Fruit fly (Drosophila melanogaster) whole organism, embryonic: ENCODE measurements around the gene CG34331.

ENCODE experiments used
- BEAF-32 ChIP-seq: fragments of 200-800 bp; sonication (Bioruptor generic); optimal IDR thresholded peaks from 3 replicates; lab custom pipeline; 2017; ENCODE audit warnings: missing biosample characterization, missing genetic modification characterization, mild to moderate bottlenecking, moderate library complexity, missing genetic modification reagents
- Bgb ChIP-seq: fragments of 200-800 bp; sonication (Bioruptor generic); IDR thresholded peaks from 2 replicates; pipeline ENCODE4 v1.3.6; 2022; ENCODE audit warnings: missing biosample characterization, missing genetic modification characterization; ENCODE audit not compliant: partially characterized antibody
- CG10654 ChIP-seq: fragments of 200-800 bp; sonication (Bioruptor generic); optimal IDR thresholded peaks from 2 replicates; lab custom pipeline; 2016; ENCODE audit warnings: missing biosample characterization, missing genetic modification characterization
- CG11723 ChIP-seq: fragments of 200-800 bp; sonication (Bioruptor generic); optimal IDR thresholded peaks from 2 replicates; lab custom pipeline; 2017; ENCODE audit warnings: missing biosample characterization, mild to moderate bottlenecking, missing genetic modification characterization
- CG12219 ChIP-seq: fragments of 200-800 bp; sonication (Bioruptor generic); optimal IDR thresholded peaks from 3 replicates; lab custom pipeline; 2018; ENCODE audit warnings: missing biosample characterization, mild to moderate bottlenecking, missing genetic modification characterization
- CG13287 ChIP-seq: fragments of 200-800 bp; sonication (Bioruptor generic); IDR thresholded peaks from 2 replicates; pipeline ENCODE4 v1.3.6; 2022; ENCODE audit warnings: missing biosample characterization, missing genetic modification characterization; ENCODE audit not compliant: partially characterized antibody
- CG14860 ChIP-seq: fragments of 200-800 bp; sonication (Bioruptor generic); IDR thresholded peaks from 3 replicates; pipeline ENCODE4 v1.3.6; 2022; ENCODE audit warnings: missing biosample characterization, missing genetic modification characterization; ENCODE audit not compliant: partially characterized antibody
- CG15514 ChIP-seq: fragments of 200-800 bp; sonication (Bioruptor generic); optimal IDR thresholded peaks from 3 replicates; lab custom pipeline; 2017; ENCODE audit warnings: missing biosample characterization, missing genetic modification characterization, mild to moderate bottlenecking, moderate library complexity, missing genetic modification reagents
- CG15601 ChIP-seq: fragments of 200-800 bp; sonication (Bioruptor generic); optimal IDR thresholded peaks from 3 replicates; lab custom pipeline; 2019; ENCODE audit warnings: missing biosample characterization, mild to moderate bottlenecking, missing genetic modification characterization, moderate library complexity
- CG17361 ChIP-seq: fragments of 200-800 bp; sonication (Bioruptor generic); IDR thresholded peaks from 3 replicates; pipeline ENCODE4 v1.3.6; 2022; ENCODE audit warnings: missing biosample characterization, missing genetic modification characterization
- CG1792 ChIP-seq: fragments of 200-800 bp; sonication (Bioruptor generic); optimal IDR thresholded peaks from 2 replicates; lab custom pipeline; 2016; ENCODE audit warnings: missing biosample characterization, missing genetic modification characterization
- CG18476 ChIP-seq: fragments of 200-800 bp; sonication (Bioruptor generic); optimal IDR thresholded peaks from 2 replicates; lab custom pipeline; 2016; ENCODE audit warnings: missing biosample characterization, mild to moderate bottlenecking, missing genetic modification characterization
- CG18619 ChIP-seq: fragments of 200-800 bp; sonication (Bioruptor generic); optimal IDR thresholded peaks from 3 replicates; lab custom pipeline; 2017; ENCODE audit warnings: missing biosample characterization, mild to moderate bottlenecking, missing genetic modification characterization
- CG34224 ChIP-seq: fragments of 200-800 bp; sonication (Bioruptor generic); IDR thresholded peaks from 3 replicates; pipeline ENCODE4 v1.3.6; 2022; ENCODE audit warnings: missing biosample characterization, missing genetic modification characterization; ENCODE audit not compliant: partially characterized antibody
- CG3847 ChIP-seq: fragments of 200-800 bp; sonication (Bioruptor generic); IDR thresholded peaks from 2 replicates; pipeline ENCODE4 v1.3.6; 2022; ENCODE audit warnings: missing biosample characterization, missing genetic modification characterization
- CG6175 ChIP-seq: fragments of 200-800 bp; sonication (Bioruptor generic); IDR thresholded peaks from 3 replicates; pipeline ENCODE4 v1.3.6; 2022; ENCODE audit warnings: missing biosample characterization, missing genetic modification characterization
- CG6791 ChIP-seq: fragments of 200-800 bp; sonication (Bioruptor generic); IDR thresholded peaks from 3 replicates; pipeline ENCODE4 v1.3.6; 2022; ENCODE audit warnings: missing biosample characterization, missing genetic modification characterization; ENCODE audit not compliant: partially characterized antibody
- CG7963 ChIP-seq: fragments of 200-800 bp; sonication (Bioruptor generic); IDR thresholded peaks from 3 replicates; pipeline ENCODE4 v1.3.6; 2022; ENCODE audit warnings: missing biosample characterization, missing genetic modification characterization; ENCODE audit not compliant: partially characterized antibody
- CG9932 ChIP-seq: fragments of 200-800 bp; sonication (Bioruptor generic); IDR thresholded peaks from 2 replicates; pipeline ENCODE4 v1.3.6; 2022; ENCODE audit warnings: missing biosample characterization, missing genetic modification characterization
- CoRest ChIP-seq: fragments of 200-800 bp; sonication (Bioruptor generic); optimal IDR thresholded peaks from 3 replicates; lab custom pipeline; 2018; ENCODE audit warnings: missing biosample characterization, mild to moderate bottlenecking, missing genetic modification characterization, moderate library complexity
- Dll ChIP-seq: fragments of 200-800 bp; sonication (Bioruptor generic); IDR thresholded peaks from 4 replicates; pipeline ENCODE4 v1.3.6; 2022; ENCODE audit warnings: missing biosample characterization, missing genetic modification characterization; ENCODE audit not compliant: partially characterized antibody
- Dp ChIP-seq: fragments of 200-800 bp; sonication (Bioruptor generic); optimal IDR thresholded peaks from 2 replicates; lab custom pipeline; 2018; ENCODE audit warnings: missing biosample characterization, mild to moderate bottlenecking, missing genetic modification characterization, moderate library complexity
- Dref ChIP-seq: fragments of 200-800 bp; sonication (Bioruptor generic); IDR thresholded peaks from 2 replicates; pipeline ENCODE4 v1.3.6; 2022; ENCODE audit warnings: missing biosample characterization, missing genetic modification characterization
- E2f2 ChIP-seq: fragments of 200-800 bp; sonication (Bioruptor generic); IDR thresholded peaks from 2 replicates; pipeline ENCODE4 v1.3.6; 2022; ENCODE audit warnings: missing biosample characterization, missing genetic modification characterization
- HHEX ChIP-seq: fragments of 200-800 bp; sonication (Bioruptor generic); optimal IDR thresholded peaks from 3 replicates; lab custom pipeline; 2017; ENCODE audit warnings: missing biosample characterization, mild to moderate bottlenecking, missing genetic modification characterization, missing genetic modification reagents
- MBD-R2 ChIP-seq: fragments of 200-800 bp; sonication (Bioruptor generic); IDR thresholded peaks from 2 replicates; pipeline ENCODE4 v1.3.6; 2022; ENCODE audit warnings: missing biosample characterization, missing genetic modification characterization
- Med ChIP-seq: fragments of 200-800 bp; sonication (Bioruptor generic); peaks from one replicate; lab custom pipeline; 2016; ENCODE audit warnings: missing biosample characterization, missing genetic modification characterization, mild to moderate bottlenecking, inconsistent platforms, moderate library complexity
- Opbp ChIP-seq: fragments of 200-800 bp; sonication (Bioruptor generic); IDR thresholded peaks from 3 replicates; pipeline ENCODE4 v1.3.6; 2022; ENCODE audit warnings: missing biosample characterization, missing genetic modification characterization; ENCODE audit not compliant: partially characterized antibody
- Pdp1 ChIP-seq, 2 experiments: fragments of 200-800 bp; sonication (Bioruptor generic); optimal IDR thresholded peaks; 3 replicates each; lab custom pipeline; 2016; ENCODE audit warnings: missing biosample characterization in 2 of 2, missing genetic modification characterization in 2 of 2, mild to moderate bottlenecking in 1 of 2, moderate library complexity in 1 of 2
- YL-1 ChIP-seq: fragments of 200-800 bp; sonication (Bioruptor generic); optimal IDR thresholded peaks from 3 replicates; lab custom pipeline; 2017; ENCODE audit warnings: missing biosample characterization, mild to moderate bottlenecking, missing genetic modification characterization
- amos ChIP-seq: fragments of 200-800 bp; sonication (Bioruptor generic); IDR thresholded peaks from 2 replicates; pipeline ENCODE4 v1.3.6; 2022; ENCODE audit warnings: missing biosample characterization, missing genetic modification characterization; ENCODE audit not compliant: partially characterized antibody
- br ChIP-seq: fragments of >200 bp; optimal IDR thresholded peaks from 2 replicates; lab custom pipeline; 2017
- bsh ChIP-seq, 2 experiments: fragments of 200-800 bp; sonication (Bioruptor generic); optimal IDR thresholded peaks; 2 replicates each; lab custom pipeline; 2017 to 2018; ENCODE audit warnings: mild to moderate bottlenecking in 2 of 2, missing biosample characterization in 2 of 2, missing genetic modification characterization in 2 of 2, moderate library complexity in 1 of 2
- chinmo ChIP-seq: fragments of 200-800 bp; sonication (Bioruptor generic); IDR thresholded peaks from 4 replicates; pipeline ENCODE4 v1.3.6; 2022; ENCODE audit warnings: missing biosample characterization, missing genetic modification characterization; ENCODE audit not compliant: partially characterized antibody
- h ChIP-seq: fragments of >200 bp; optimal IDR thresholded peaks from 2 replicates; lab custom pipeline; 2017
- hb ChIP-seq: fragments of 200-800 bp; sonication (Bioruptor generic); IDR thresholded peaks from 3 replicates; pipeline ENCODE4 v1.3.6; 2022; ENCODE audit warnings: missing biosample characterization, missing genetic modification characterization; ENCODE audit not compliant: partially characterized antibody
- luna ChIP-seq: fragments of 200-800 bp; sonication (Bioruptor generic); optimal IDR thresholded peaks from 2 replicates; lab custom pipeline; 2016; ENCODE audit warnings: missing biosample characterization, missing genetic modification characterization
- nerfin-1 ChIP-seq: fragments of 200-800 bp; sonication (Bioruptor generic); optimal IDR thresholded peaks from 3 replicates; lab custom pipeline; 2019; ENCODE audit warnings: missing biosample characterization, mild to moderate bottlenecking, missing genetic modification characterization, moderate library complexity
- nmo ChIP-seq: fragments of 200-800 bp; sonication (Bioruptor generic); optimal IDR thresholded peaks from 2 replicates; lab custom pipeline; 2018; ENCODE audit warnings: missing biosample characterization, mild to moderate bottlenecking, missing genetic modification characterization, moderate library complexity
- nom ChIP-seq: fragments of 200-800 bp; sonication (Bioruptor generic); optimal IDR thresholded peaks from 2 replicates; lab custom pipeline; 2017; ENCODE audit warnings: missing biosample characterization, missing genetic modification characterization, mild to moderate bottlenecking, moderate library complexity, missing genetic modification reagents
- pzg ChIP-seq: fragments of 200-800 bp; sonication (Bioruptor generic); optimal IDR thresholded peaks from 3 replicates; lab custom pipeline; 2018; ENCODE audit warnings: missing biosample characterization, mild to moderate bottlenecking, missing genetic modification characterization, moderate library complexity
- schlank ChIP-seq: fragments of 200-800 bp; sonication (Bioruptor generic); optimal IDR thresholded peaks from 2 replicates; lab custom pipeline; 2018; ENCODE audit warnings: missing biosample characterization, mild to moderate bottlenecking, missing genetic modification characterization
- scrt ChIP-seq: fragments of 200-800 bp; sonication (Bioruptor generic); optimal IDR thresholded peaks from 2 replicates; lab custom pipeline; 2018; ENCODE audit warnings: missing biosample characterization, mild to moderate bottlenecking, missing genetic modification characterization, moderate library complexity
- sna ChIP-seq: fragments of 200-800 bp; sonication (Bioruptor generic); IDR thresholded peaks from 2 replicates; pipeline ENCODE4 v1.3.6; 2022; ENCODE audit warnings: missing biosample characterization, missing genetic modification characterization; ENCODE audit not compliant: partially characterized antibody
- trem ChIP-seq: fragments of 200-800 bp; optimal IDR thresholded peaks from 3 replicates; lab custom pipeline; 2019; ENCODE audit warnings: missing biosample characterization, mild to moderate bottlenecking, missing genetic modification characterization, moderate library complexity
- zen2 ChIP-seq: fragments of 200-800 bp; sonication (Bioruptor generic); IDR thresholded peaks from 3 replicates; pipeline ENCODE4 v1.3.6; 2022; ENCODE audit warnings: missing biosample characterization, missing genetic modification characterization; ENCODE audit not compliant: partially characterized antibody

Gene CG34331

dm6 chrX:20166484-20167038 is 44.3 kb downstream of the CG34331 start, which contains the start of gene CG9577 (continued):
- TF ChIP-seq hb (GFP tag; lab: Robert Waterston, UW) (no peak), h (lab: Kevin White, UChicago) (no peak), CG12219 (GFP tag; lab: Kevin White, UChicago) (no peak), CG14860 (GFP tag; lab: Robert Waterston, UW) (no peak), Med (GFP tag; lab: Kevin White, UChicago) (peak; percentile 38), Dref (peak; percentile 48), CG18619 (GFP tag; lab: Kevin White, UChicago) (no peak), YL-1 (GFP tag; lab: Kevin White, UChicago) (no peak), nom (GFP tag; lab: Kevin White, UChicago) (peak; percentile 98), bsh (GFP tag; optimal IDR thresholded peaks at IDR 0.05; lab: Kevin White, UChicago) (peak in 1 of 2 experiments; percentile 84), MBD-R2 (GFP tag; lab: Robert Waterston, UW) (peak; percentile 42; the same call in 1 of the 2 replicates), pzg (GFP tag; lab: Kevin White, UChicago) (peak; percentile 22), scrt (GFP tag; lab: Kevin White, UChicago) (peak; percentile 69), CG13287 (peak; percentile 27), CG10654 (no peak), CG11723 (GFP tag; lab: Kevin White, UChicago) (no peak), CG1792 (GFP tag; lab: Kevin White, UChicago) (no peak)

dm6 chrX:20169898-20170297 is 47.6 kb downstream of the CG34331 start, which contains the start of the genes CG9581 and CG9578:
CG9581 (minus strand) TSS chrX:20169981.
CG9578 (plus strand) TSS chrX:20170222.
- TF ChIP-seq CG7963 (peak; percentile 15; the same call in 1 of the 3 replicates), CG3847 (GFP tag; lab: Robert Waterston, UW) (0 out of 2 replicates have a peak, but pooled peaks have one; percentile 28), Opbp (GFP tag; lab: Robert Waterston, UW) (peak; percentile 51; the same call in 2 of the 3 replicates), br (lab: Kevin White, UChicago) (no peak), zen2 (GFP tag; lab: Robert Waterston, UW) (peak; percentile 48; the same call in 1 of the 3 replicates), CG15514 (GFP tag; lab: Kevin White, UChicago) (peak; percentile 5), Dp (peak; percentile 78), schlank (tag; lab: Kevin White, UChicago) (no peak), CG18476 (no peak), luna (no peak), CG34224 (peak; percentile 82; the same call in 2 of the 3 replicates), chinmo (GFP tag; lab: Robert Waterston, UW) (peak; percentile 78; the same call in 1 of the 4 replicates), Dll (GFP tag; lab: Robert Waterston, UW) (peak; percentile 89), CoRest (tag; lab: Kevin White, UChicago) (peak; percentile 40), amos (GFP tag; lab: Robert Waterston, UW) (peak; percentile 63), Med (GFP tag; lab: Kevin White, UChicago) (peak; percentile 37), trem (peak; percentile 52), sna (GFP tag; lab: Robert Waterston, UW) (peak; percentile 87), CG9932 (GFP tag; lab: Robert Waterston, UW) (0 out of 2 replicates have a peak, but pooled peaks have one; percentile 16), HHEX (GFP tag; lab: Kevin White, UChicago) (no peak), CG15601 (tag; lab: Kevin White, UChicago) (no peak), Bgb (GFP tag; lab: Robert Waterston, UW) (peak; percentile 35; the same call in 1 of the 2 replicates), CG6791 (GFP tag; lab: Robert Waterston, UW) (peak; percentile 68), CG17361 (GFP tag; lab: Robert Waterston, UW) (0 out of 3 replicates have a peak, but pooled peaks have one; percentile 9), E2f2 (GFP tag; lab: Robert Waterston, UW) (peak; percentile 90), Pdp1 (GFP tag; optimal IDR thresholded peaks at IDR 0.05; lab: Kevin White, UChicago) (peak in 1 of 2 experiments; percentile 95), nmo (peak; percentile 28), BEAF-32 (GFP tag; lab: Kevin White, UChicago) (peak; percentile 79), nerfin-1 (tag; lab: Kevin White, UChicago) (peak; percentile 2), CG6175 (no peak)
